Worm (Caenorhabditis elegans) whole organism, early embryonic: ENCODE data around the gene rde-1.

Experiments used
- B0310.2 ChIP-seq: sonication (generic microtip); optimal IDR thresholded peaks from 2 replicates; lab custom pipeline; 2016; ENCODE audit warnings: mild to moderate bottlenecking, missing genetic modification characterization, missing compliant biosample characterization
- F13C5.2 ChIP-seq: sonication (generic microtip); optimal IDR thresholded peaks from 2 replicates; lab custom pipeline; 2017; ENCODE audit warnings: mild to moderate bottlenecking, missing genetic modification characterization, inconsistent platforms, missing compliant biosample characterization
- ama-1 ChIP-seq: fragments of 150-350 bp; optimal IDR thresholded peaks from 2 replicates; lab custom pipeline; 2014
- ceh-13 ChIP-seq: fragments of 200-800 bp; sonication (Bioruptor generic); optimal IDR thresholded peaks from 2 replicates; lab custom pipeline; 2018; ENCODE audit warnings: mild to moderate bottlenecking, missing genetic modification characterization, missing compliant biosample characterization
- ceh-36 ChIP-seq: sonication (generic microtip); optimal IDR thresholded peaks from 2 replicates; lab custom pipeline; 2016; ENCODE audit warnings: missing genetic modification characterization, inconsistent platforms, missing compliant biosample characterization
- ets-7 ChIP-seq: sonication (generic microtip); optimal IDR thresholded peaks from 2 replicates; lab custom pipeline; 2016; ENCODE audit warnings: missing genotype, missing genetic modification characterization, missing compliant biosample characterization
- hmbx-1 ChIP-seq: sonication (generic microtip); optimal IDR thresholded peaks from 2 replicates; lab custom pipeline; 2016; ENCODE audit warnings: mild to moderate bottlenecking, missing genetic modification characterization, missing compliant biosample characterization
- pes-1 ChIP-seq: fragments of 200-800 bp; sonication (Bioruptor generic); IDR thresholded peaks from 2 replicates; pipeline ENCODE4 v1.3.6; 2022; ENCODE audit warnings: missing genetic modification reagents, missing genetic modification characterization, missing compliant biosample characterization
- scrt-1 ChIP-seq: fragments of 200-800 bp; sonication (Bioruptor generic); IDR thresholded peaks from 2 replicates; pipeline ENCODE4 v1.3.6; 2022; ENCODE audit warnings: missing genetic modification characterization, missing compliant biosample characterization
- sea-1 ChIP-seq: fragments of 200-800 bp; sonication (Bioruptor generic); conservative IDR thresholded peaks from 2 replicates; pipeline ENCODE4 v1.3.6; 2022; ENCODE audit warnings: missing genetic modification characterization, missing compliant biosample characterization
- tbx-11 ChIP-seq: fragments of 200-800 bp; sonication (Bioruptor generic); IDR thresholded peaks from 2 replicates; pipeline ENCODE4 v1.3.6; 2022; ENCODE audit warnings: missing genetic modification characterization, missing compliant biosample characterization
- tbx-37 ChIP-seq: fragments of 200-800 bp; sonication (Bioruptor generic); conservative IDR thresholded peaks from 2 replicates; pipeline ENCODE4 v1.3.6; 2022; ENCODE audit warnings: missing genetic modification reagents, missing genetic modification characterization, missing compliant biosample characterization
- tra-4 ChIP-seq: sonication (generic microtip); optimal IDR thresholded peaks from 2 replicates; lab custom pipeline; 2017; ENCODE audit warnings: missing genetic modification characterization, missing compliant biosample characterization

DNA sequence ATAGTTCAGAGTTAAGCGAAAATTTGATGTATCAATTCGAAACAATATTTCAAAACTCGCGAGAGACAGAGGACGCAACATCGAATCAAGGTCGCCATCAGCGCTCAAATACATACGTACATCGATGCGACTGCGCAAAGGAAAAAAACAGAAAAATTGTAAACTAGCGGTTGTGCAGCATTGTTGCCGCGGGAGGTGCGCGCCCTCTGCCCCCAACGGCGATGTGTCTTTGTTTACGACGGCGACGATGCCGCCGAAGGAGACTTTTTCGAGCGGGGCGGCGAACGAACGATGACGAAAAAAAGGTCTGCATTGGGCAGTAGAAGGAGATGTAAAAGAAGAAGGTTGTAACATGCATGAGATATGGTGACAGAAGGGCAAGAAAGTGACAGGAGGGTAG, 28.5 kb downstream of the rde-1 start:
- TF ChIP-seq ama-1 (lab: Kevin White, UChicago): no peak
- no peak for TF ChIP-seq B0310.2 (tag; lab: Kevin White, UChicago)
- no peak for TF ChIP-seq pes-1
- TF ChIP-seq ceh-13 (GFP tag; lab: Kevin White, UChicago): no peak
- no peak for TF ChIP-seq sea-1 (GFP tag; lab: Robert Waterston, UW)
- TF ChIP-seq hmbx-1: no peak
- TF ChIP-seq tra-4 (tag; lab: Kevin White, UChicago): no peak
- TF ChIP-seq tbx-11 (GFP tag; lab: Robert Waterston, UW): no peak
- TF ChIP-seq ceh-36: no peak
- TF ChIP-seq scrt-1: no peak
- TF ChIP-seq ets-7: no peak
- no peak for TF ChIP-seq tbx-37 (GFP tag; lab: Robert Waterston, UW)
- TF ChIP-seq F13C5.2 (tag; lab: Kevin White, UChicago): no peak
